Fruit fly (Drosophila melanogaster): ENCODE measurements around the gene CG12541.
A peak's percentile ranks its signal among the peaks of the same experiment; 100 is the strongest.

Gene CG12541

DNA sequence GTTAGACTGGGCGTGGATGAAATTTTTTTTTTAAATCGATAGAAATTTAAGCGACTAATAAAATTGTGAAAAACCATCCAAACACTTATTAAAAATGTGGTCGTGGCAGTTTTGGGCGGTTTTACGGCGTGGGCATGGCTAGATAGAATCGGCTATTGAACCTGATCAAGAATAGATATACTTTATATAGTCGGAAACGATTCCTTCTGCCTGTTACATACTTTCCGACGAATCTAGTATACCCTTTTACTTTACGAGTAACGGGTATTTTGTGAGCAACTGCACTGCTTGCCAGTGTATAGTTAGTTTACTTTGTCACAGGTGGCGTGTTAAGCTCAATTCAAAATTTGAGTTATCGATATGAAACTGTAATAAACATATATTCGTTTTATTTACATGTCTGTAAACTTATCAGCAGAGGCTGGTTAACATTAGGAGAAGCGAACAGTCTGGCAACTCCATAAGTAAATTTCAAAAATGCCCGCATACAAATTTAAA is 50.9 kb downstream of the CG12541 start (continued):
- TF ChIP-seq Sox15 (GFP tag; optimal IDR thresholded peaks at IDR 0.05) (no peak), CG6276 (GFP tag; optimal IDR thresholded peaks at IDR 0.05) (no peak), Hr4 (GFP tag; optimal IDR thresholded peaks at IDR 0.05) (peak; percentile 61), CG15336 (GFP tag; IDR thresholded peaks at IDR 0.05) (peak; percentile 60), Smox (GFP tag; optimal IDR thresholded peaks at IDR 0.05) (peak; percentile 43), CG8632 (GFP tag; optimal IDR thresholded peaks at IDR 0.05) (peak; percentile 23), Eip75B (GFP tag; optimal IDR thresholded peaks at IDR 0.05) (peak; percentile 71), CG6163 (GFP tag; IDR thresholded peaks at IDR 0.05) (peak; percentile 58; the same call in 2 of the 3 replicates)

DNA sequence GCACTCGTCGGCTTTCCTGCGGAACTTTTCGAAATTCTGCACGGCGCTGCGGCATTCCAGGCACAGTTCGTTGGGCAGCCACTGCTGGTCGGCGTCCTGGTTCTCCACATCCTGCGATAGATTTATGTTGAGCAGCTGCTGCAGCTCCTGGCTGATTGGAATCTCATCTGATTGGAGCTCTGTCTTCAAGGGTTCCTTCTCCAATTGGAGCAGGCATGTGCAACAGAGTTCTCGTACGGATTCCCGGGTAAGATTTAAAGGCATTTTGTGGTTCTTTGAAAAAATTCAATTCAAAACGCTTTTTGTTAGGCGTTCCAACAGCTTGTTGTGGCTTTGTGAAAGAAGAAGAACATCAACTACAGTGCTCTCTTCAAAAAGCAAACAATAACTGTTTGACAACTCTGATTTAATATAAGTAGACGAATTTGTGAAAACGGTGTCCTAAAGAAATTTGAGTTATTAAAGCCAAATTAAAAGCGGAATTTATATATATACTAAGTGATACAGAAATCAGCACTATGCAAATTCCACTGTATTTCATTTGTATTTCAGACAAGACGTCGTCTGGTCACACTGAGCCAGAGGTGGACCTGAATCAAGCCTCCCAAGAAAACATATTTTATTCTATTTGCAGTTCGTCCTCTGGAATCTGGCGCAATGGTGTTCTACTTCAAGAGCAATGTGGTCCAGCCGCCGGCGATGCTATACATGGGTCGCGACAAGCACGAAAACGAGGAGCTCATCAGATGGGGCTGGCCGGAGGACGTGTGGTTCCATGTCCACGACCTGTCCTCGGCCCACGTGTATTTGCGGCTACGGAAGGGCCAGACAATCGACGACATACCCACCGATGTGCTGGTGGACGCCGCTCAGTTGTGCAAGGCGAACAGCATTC is 52.3 kb downstream of the CG12541 start, which contains the start of the genes CG3032 and CG4593:
TSS of gene CG3032 (minus strand) at position 562 of the 895 bp plus-strand sequence.
TSS of gene CG4593 (plus strand) at position 568 of the 895 bp plus-strand sequence.
- TF ChIP-seq CG11294 (GFP tag; IDR thresholded peaks at IDR 0.05), result peak; percentile 95
- peak; percentile 95 for TF ChIP-seq Hr4 (GFP tag; optimal IDR thresholded peaks at IDR 0.05)
- TF ChIP-seq cyc (GFP tag; optimal IDR thresholded peaks at IDR 0.05), result peak; percentile 89
- peak; percentile 76 to 79 for TF ChIP-seq salr (GFP tag; optimal IDR thresholded peaks at IDR 0.05)
- peak; percentile 94 for TF ChIP-seq CG32006 (GFP tag; optimal IDR thresholded peaks at IDR 0.05)
- TF ChIP-seq fd85E (GFP tag; optimal IDR thresholded peaks at IDR 0.05), result peak; percentile 9
- TF ChIP-seq esn (GFP tag; optimal IDR thresholded peaks at IDR 0.05), result peak; percentile 89
- peak; percentile 95 for TF ChIP-seq OdsH (GFP tag; optimal IDR thresholded peaks at IDR 0.05)
- TF ChIP-seq CG9139 (GFP tag; optimal IDR thresholded peaks at IDR 0.05), result peak; percentile 42
- peak; percentile 88 for TF ChIP-seq CG6792 (GFP tag; optimal IDR thresholded peaks at IDR 0.05)
- peak; percentile 80 for TF ChIP-seq CG34406 (GFP tag; optimal IDR thresholded peaks at IDR 0.05)
- peak; percentile 96 for TF ChIP-seq CG3032 (tag; optimal IDR thresholded peaks at IDR 0.05)
- peak; percentile 82 for TF ChIP-seq CG4318 (GFP tag; optimal IDR thresholded peaks at IDR 0.05)
- TF ChIP-seq acj6 (GFP tag; optimal IDR thresholded peaks at IDR 0.05), result peak; percentile 91
- peak; percentile 53 for TF ChIP-seq vri (GFP tag; optimal IDR thresholded peaks at IDR 0.05)
- peak; percentile 38 for TF ChIP-seq fkh (GFP tag; optimal IDR thresholded peaks at IDR 0.05)
- peak; percentile 96 for TF ChIP-seq CG6163 (GFP tag; IDR thresholded peaks at IDR 0.05)
- peak; percentile 86 for TF ChIP-seq achi (GFP tag; optimal IDR thresholded peaks at IDR 0.05)
- TF ChIP-seq pdm3 (GFP tag; optimal IDR thresholded peaks at IDR 0.05), result peak; percentile 95
- TF ChIP-seq Lpt (GFP tag; optimal IDR thresholded peaks at IDR 0.05), result peak; percentile 88
- TF ChIP-seq Hr38 (GFP tag; optimal IDR thresholded peaks at IDR 0.05), result peak; percentile 73
- peak; percentile 52 to 64 for TF ChIP-seq ss (GFP tag; optimal IDR thresholded peaks at IDR 0.05)
- TF ChIP-seq Blimp-1 (GFP tag; optimal IDR thresholded peaks at IDR 0.05), result peak; percentile 43
- peak; percentile 64 for TF ChIP-seq spab (GFP tag; optimal IDR thresholded peaks at IDR 0.05)
- TF ChIP-seq Eip78C (GFP tag), result peak; percentile 97
- TF ChIP-seq Hr39 (GFP tag; optimal IDR thresholded peaks at IDR 0.05), result peak; percentile 93
- TF ChIP-seq Sox102F (GFP tag; optimal IDR thresholded peaks at IDR 0.05), result peak; percentile 84
- peak; percentile 85 for TF ChIP-seq Ets96B (tag; optimal IDR thresholded peaks at IDR 0.05)
- peak; percentile 89 for TF ChIP-seq Sox15 (GFP tag; optimal IDR thresholded peaks at IDR 0.05)
- TF ChIP-seq CG7368 (GFP tag; optimal IDR thresholded peaks at IDR 0.05), result peak; percentile 82
- peak; percentile 90 for TF ChIP-seq CG6276 (GFP tag; optimal IDR thresholded peaks at IDR 0.05)
- TF ChIP-seq fd59A (GFP tag; optimal IDR thresholded peaks at IDR 0.05), result peak; percentile 59
- peak; percentile 98 for TF ChIP-seq eg (GFP tag; IDR thresholded peaks at IDR 0.05)
- peak; percentile 89 for TF ChIP-seq net (GFP tag; optimal IDR thresholded peaks at IDR 0.05)
- peak; percentile 81 for TF ChIP-seq CG11762 (GFP tag; optimal IDR thresholded peaks at IDR 0.05; ENCODE audit: insufficient read depth)
- TF ChIP-seq Gug (GFP tag; IDR thresholded peaks at IDR 0.05), result peak; percentile 94
- peak; percentile 89 for TF ChIP-seq CG10631 (GFP tag; optimal IDR thresholded peaks at IDR 0.05)
- TF ChIP-seq Ets21C (GFP tag; optimal IDR thresholded peaks at IDR 0.05), result peak; percentile 84
- TF ChIP-seq Eip93F (GFP tag; optimal IDR thresholded peaks at IDR 0.05), result no peak
- peak; percentile 89 for TF ChIP-seq Smox (GFP tag; optimal IDR thresholded peaks at IDR 0.05)
- peak; percentile 92 for TF ChIP-seq svp (GFP tag)
- TF ChIP-seq CG1621 (tag; optimal IDR thresholded peaks at IDR 0.05), result peak; percentile 81
- TF ChIP-seq CG15336 (GFP tag; IDR thresholded peaks at IDR 0.05), result peak; percentile 94
- no peak for TF ChIP-seq CG6854 (GFP tag; optimal IDR thresholded peaks at IDR 0.05)
- TF ChIP-seq CG8632 (GFP tag; optimal IDR thresholded peaks at IDR 0.05), result peak; percentile 76
